Fruit fly (Drosophila melanogaster) Kc167 (cell line): Measurements from ENCODE around the gene CG13994.

Experiments used
- Myc ChIP-seq: fragments of >200 bp; optimal IDR thresholded peaks from 2 replicates; lab custom pipeline; 2017; ENCODE audit warnings: missing external identifiers
- Sin3A ChIP-seq: fragments of >200 bp; optimal IDR thresholded peaks from 2 replicates; lab custom pipeline; 2018; ENCODE audit warnings: missing external identifiers
- h ChIP-seq: fragments of >200 bp; optimal IDR thresholded peaks from 3 replicates; lab custom pipeline; 2018; ENCODE audit warnings: missing external identifiers
- ttk ChIP-seq: sonication (Bioruptor generic); optimal IDR thresholded peaks from 2 replicates; lab custom pipeline; 2017; ENCODE audit warnings: missing external identifiers

DNA sequence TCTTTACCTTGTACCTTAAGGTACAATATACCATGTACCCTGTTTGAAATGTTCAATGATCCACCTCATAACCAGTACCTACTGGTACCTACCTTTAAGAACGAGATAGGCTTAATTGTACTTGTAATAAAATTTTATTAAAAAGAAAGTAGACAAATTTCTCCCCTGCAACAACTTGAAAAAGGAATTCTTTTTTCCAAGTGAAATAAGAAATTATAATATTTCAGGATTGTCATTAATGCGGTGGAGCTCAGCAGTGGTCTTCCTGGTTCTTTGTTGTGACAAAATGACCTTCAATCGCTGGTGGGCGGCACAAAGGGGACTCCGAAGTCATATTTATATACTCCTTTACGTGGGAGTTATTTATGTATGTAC lies 36.5 kb downstream of the CG13994 start:
- TF ChIP-seq Sin3A: no peak
- no peak for TF ChIP-seq Myc (lab: Kevin White, UChicago)
- TF ChIP-seq h (lab: Kevin White, UChicago): no peak
- no peak for TF ChIP-seq ttk (lab: Kevin White, UChicago)
